Worm (Caenorhabditis elegans) whole organism, L1 larva: ENCODE data around the gene str-206.

Experiments used
- C16A3.4 ChIP-seq: fragments of 150-350 bp; optimal IDR thresholded peaks from 2 replicates; lab custom pipeline; 2014; ENCODE audit warnings: missing biosample characterization, missing genetic modification characterization
- F16B12.6 ChIP-seq: fragments of 150-350 bp; optimal IDR thresholded peaks from 2 replicates; lab custom pipeline; 2014; ENCODE audit warnings: missing biosample characterization, missing genetic modification characterization
- Y116A8C.19 ChIP-seq: sonication (generic microtip); optimal IDR thresholded peaks from 2 replicates; lab custom pipeline; 2016; ENCODE audit warnings: missing compliant biosample characterization, missing genetic modification characterization, borderline replicate concordance
- alr-1 ChIP-seq: fragments of 200-800 bp; sonication (Bioruptor generic); optimal IDR thresholded peaks from 2 replicates; lab custom pipeline; 2018; ENCODE audit warnings: borderline replicate concordance, mild to moderate bottlenecking, missing genetic modification characterization, missing compliant biosample characterization
- aly-2 ChIP-seq: fragments of 150-350 bp; optimal IDR thresholded peaks from 2 replicates; lab custom pipeline; 2014; ENCODE audit warnings: missing biosample characterization, missing genetic modification characterization
- ama-1 ChIP-seq: fragments of 150-350 bp; optimal IDR thresholded peaks from 2 replicates; lab custom pipeline; 2014
- ceh-82 ChIP-seq, 3 experiments: fragments of 150-350 bp in 1 of 3; sonication (generic microtip) in 2 of 3; optimal IDR thresholded peaks; 2 replicates each; lab custom pipeline; 2014 to 2017; ENCODE audit warnings: missing biosample characterization in 3 of 3, missing genetic modification characterization in 3 of 3
- ceh-88 ChIP-seq: fragments of 200-800 bp; sonication (Bioruptor generic); IDR thresholded peaks from 2 replicates; pipeline ENCODE4 v1.3.6; 2022; ENCODE audit warnings: missing genetic modification characterization, missing compliant biosample characterization
- ces-1 ChIP-seq: fragments of 150-350 bp; optimal IDR thresholded peaks from 2 replicates; lab custom pipeline; 2014; ENCODE audit warnings: missing biosample characterization, missing genetic modification reagents, missing genetic modification characterization
- efl-1 ChIP-seq, 4 experiments: fragments of 150-350 bp; optimal IDR thresholded peaks in 3 of 4; peaks in 1 of 4; 1 replicate in 1 of 4; 2 replicates in 3 of 4; lab custom pipeline; 2014; ENCODE audit warnings: missing biosample characterization in 2 of 4, missing genetic modification characterization in 2 of 4, missing genetic modification reagents in 2 of 4
- egl-13 ChIP-seq: sonication (generic microtip); optimal IDR thresholded peaks from 2 replicates; lab custom pipeline; 2016; ENCODE audit warnings: missing genotype, missing genetic modification reagents, missing genetic modification characterization, missing compliant biosample characterization
- elt-2 ChIP-seq: sonication (generic microtip); optimal IDR thresholded peaks from 2 replicates; lab custom pipeline; 2016; ENCODE audit warnings: missing genetic modification characterization, mild to moderate bottlenecking, inconsistent platforms, missing compliant biosample characterization, missing genetic modification reagents
- fkh-10 ChIP-seq: sonication (generic microtip); optimal IDR thresholded peaks from 2 replicates; lab custom pipeline; 2017; ENCODE audit warnings: missing biosample characterization, missing genetic modification reagents, missing genetic modification characterization
- fkh-8 ChIP-seq: sonication (generic microtip); optimal IDR thresholded peaks from 2 replicates; lab custom pipeline; 2016; ENCODE audit warnings: mild to moderate bottlenecking, missing genetic modification characterization, missing compliant biosample characterization
- hpl-2 ChIP-seq: fragments of 150-350 bp; optimal IDR thresholded peaks from 2 replicates; lab custom pipeline; 2014; ENCODE audit warnings: missing biosample characterization, missing genetic modification reagents, missing genetic modification characterization
- irx-1 ChIP-seq: sonication (generic microtip); optimal IDR thresholded peaks from 2 replicates; lab custom pipeline; 2016; ENCODE audit warnings: missing genetic modification characterization, missing compliant biosample characterization
- isw-1 ChIP-seq: fragments of 200-800 bp; sonication (Bioruptor generic); IDR thresholded peaks from 2 replicates; pipeline ENCODE4 v1.3.6; 2022; ENCODE audit warnings: missing genetic modification characterization, missing compliant biosample characterization
- lin-14 ChIP-seq: fragments of 200-800 bp; sonication (Bioruptor generic); optimal IDR thresholded peaks from 2 replicates; lab custom pipeline; 2018; ENCODE audit warnings: mild to moderate bottlenecking, missing genetic modification characterization, moderate library complexity, missing compliant biosample characterization
- lin-35 ChIP-seq, 2 experiments: fragments of 150-350 bp; optimal IDR thresholded peaks; 2 replicates each; lab custom pipeline; 2014; ENCODE audit warnings: missing biosample characterization in 2 of 2, missing genetic modification characterization in 2 of 2, missing genetic modification reagents in 2 of 2
- lsy-2 ChIP-seq, 2 experiments: fragments of 150-350 bp; optimal IDR thresholded peaks; 2 replicates each; lab custom pipeline; 2014; ENCODE audit warnings: missing biosample characterization in 2 of 2, missing genetic modification characterization in 2 of 2
- mef-2 ChIP-seq: fragments of 150-350 bp; optimal IDR thresholded peaks from 2 replicates; lab custom pipeline; 2014; ENCODE audit warnings: missing biosample characterization, missing genetic modification characterization
- nhr-11 ChIP-seq: fragments of 150-350 bp; optimal IDR thresholded peaks from 2 replicates; lab custom pipeline; 2014; ENCODE audit warnings: missing biosample characterization, missing genetic modification characterization
- nhr-12 ChIP-seq: sonication (generic microtip); optimal IDR thresholded peaks from 2 replicates; lab custom pipeline; 2017; ENCODE audit warnings: missing biosample characterization, missing genetic modification characterization
- nhr-19 ChIP-seq: fragments of 200-800 bp; sonication (Bioruptor generic); conservative IDR thresholded peaks from 2 replicates; pipeline ENCODE4 v1.3.6; 2022; ENCODE audit warnings: missing genetic modification characterization, missing compliant biosample characterization
- nhr-20 ChIP-seq: sonication (generic microtip); optimal IDR thresholded peaks from 2 replicates; lab custom pipeline; 2016; ENCODE audit warnings: mild to moderate bottlenecking, missing genetic modification characterization, missing compliant biosample characterization
- nhr-237 ChIP-seq: fragments of 150-350 bp; optimal IDR thresholded peaks from 2 replicates; lab custom pipeline; 2014; ENCODE audit warnings: missing biosample characterization, missing genetic modification characterization
- nhr-71 ChIP-seq: sonication (generic microtip); optimal IDR thresholded peaks from 2 replicates; lab custom pipeline; 2016; ENCODE audit warnings: mild to moderate bottlenecking, missing genetic modification characterization, moderate library complexity, missing compliant biosample characterization
- nhr-76 ChIP-seq: sonication (generic microtip); optimal IDR thresholded peaks from 2 replicates; lab custom pipeline; 2017; ENCODE audit warnings: missing biosample characterization, missing genetic modification characterization
- nhr-85 ChIP-seq: sonication (generic microtip); peaks from one replicate; lab custom pipeline; 2016; ENCODE audit warnings: missing genetic modification characterization, inconsistent platforms, missing compliant biosample characterization
- nhr-90 ChIP-seq: sonication (generic microtip); optimal IDR thresholded peaks from 2 replicates; lab custom pipeline; 2016; ENCODE audit warnings: mild to moderate bottlenecking, missing genetic modification characterization, missing compliant biosample characterization; ENCODE audit not compliant: poor library complexity
- rnt-1 ChIP-seq: sonication (generic microtip); optimal IDR thresholded peaks from 2 replicates; lab custom pipeline; 2016; ENCODE audit warnings: mild to moderate bottlenecking, missing genetic modification characterization, moderate library complexity, missing compliant biosample characterization
- snu-23 ChIP-seq: sonication (generic microtip); optimal IDR thresholded peaks from 2 replicates; lab custom pipeline; 2016; ENCODE audit warnings: missing genetic modification characterization, missing compliant biosample characterization
- sup-37 ChIP-seq: fragments of 200-800 bp; sonication (Bioruptor generic); optimal IDR thresholded peaks from 2 replicates; lab custom pipeline; 2018; ENCODE audit warnings: mild to moderate bottlenecking, missing genetic modification characterization, missing compliant biosample characterization
- tbx-2 ChIP-seq: sonication (generic microtip); optimal IDR thresholded peaks from 2 replicates; lab custom pipeline; 2016; ENCODE audit warnings: missing genetic modification characterization, missing compliant biosample characterization
- unc-98 ChIP-seq: fragments of 200-800 bp; sonication (Bioruptor generic); IDR thresholded peaks from 2 replicates; pipeline ENCODE4 v1.3.6; 2022; ENCODE audit warnings: missing genetic modification characterization, missing compliant biosample characterization
- vab-15 ChIP-seq: sonication (generic microtip); optimal IDR thresholded peaks from 2 replicates; lab custom pipeline; 2017; ENCODE audit warnings: missing genotype, mild to moderate bottlenecking, missing genetic modification characterization, missing compliant biosample characterization
- ztf-11 ChIP-seq, 2 experiments: sonication (generic microtip); optimal IDR thresholded peaks; 2 replicates each; lab custom pipeline; 2016 to 2017; ENCODE audit warnings: missing genetic modification characterization in 2 of 2, missing biosample characterization in 1 of 2, missing compliant biosample characterization in 1 of 2
- ztf-4 ChIP-seq: fragments of 150-350 bp; optimal IDR thresholded peaks from 2 replicates; lab custom pipeline; 2014; ENCODE audit warnings: missing biosample characterization, missing genetic modification characterization

str-206 gene

DNA sequence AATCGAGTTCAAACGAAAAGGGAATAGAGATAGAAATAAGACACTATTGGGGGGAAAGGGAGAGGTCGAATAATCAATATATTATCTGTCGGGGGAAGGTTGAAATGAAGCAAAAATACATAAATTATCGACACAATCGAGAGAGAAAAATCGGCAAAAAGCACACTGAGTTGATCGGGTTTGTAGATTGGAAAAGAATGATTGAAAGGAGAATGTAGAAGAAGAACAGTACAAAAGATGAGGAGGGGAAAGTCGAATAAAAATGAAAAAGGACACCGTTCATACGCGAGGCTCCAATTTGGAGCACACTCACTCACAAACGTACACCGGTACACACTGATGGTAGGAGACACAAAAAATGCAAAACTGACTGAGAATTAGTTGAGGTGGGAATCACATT, 3.4 kb downstream of the str-206 start:
- TF ChIP-seq ceh-88 (GFP tag; lab: Robert Waterston, UW) (no peak), efl-1 (optimal IDR thresholded peaks at IDR 0.05; lab: Kevin White, UChicago) (peak in 1 of 2 experiments; percentile 8), efl-1 (GFP tag; optimal IDR thresholded peaks at IDR 0.05 in 1 of 2; lab: Kevin White, UChicago) (no peak), nhr-12 (tag; lab: Kevin White, UChicago) (no peak), unc-98 (GFP tag; lab: Robert Waterston, UW) (no peak), snu-23 (GFP tag; lab: Kevin White, UChicago) (peak; percentile 12), tbx-2 (tag; lab: Kevin White, UChicago) (no peak), hpl-2 (GFP tag; lab: Kevin White, UChicago) (no peak), sup-37 (GFP tag; lab: Kevin White, UChicago) (no peak), fkh-8 (no peak), nhr-20 (tag; lab: Kevin White, UChicago) (no peak), ztf-11 (tag; optimal IDR thresholded peaks at IDR 0.05; lab: Kevin White, UChicago) (no peak), nhr-85 (tag; lab: Kevin White, UChicago) (peak; percentile 58), C16A3.4 (no peak), nhr-237 (tag; lab: Kevin White, UChicago) (no peak), irx-1 (no peak), F16B12.6 (tag; lab: Kevin White, UChicago) (no peak), aly-2 (tag; lab: Kevin White, UChicago) (peak; percentile 24), ama-1 (lab: Kevin White, UChicago) (peak; percentile 41)
- TF ChIP-seq, all 84 proteins: peak for 5

DNA sequence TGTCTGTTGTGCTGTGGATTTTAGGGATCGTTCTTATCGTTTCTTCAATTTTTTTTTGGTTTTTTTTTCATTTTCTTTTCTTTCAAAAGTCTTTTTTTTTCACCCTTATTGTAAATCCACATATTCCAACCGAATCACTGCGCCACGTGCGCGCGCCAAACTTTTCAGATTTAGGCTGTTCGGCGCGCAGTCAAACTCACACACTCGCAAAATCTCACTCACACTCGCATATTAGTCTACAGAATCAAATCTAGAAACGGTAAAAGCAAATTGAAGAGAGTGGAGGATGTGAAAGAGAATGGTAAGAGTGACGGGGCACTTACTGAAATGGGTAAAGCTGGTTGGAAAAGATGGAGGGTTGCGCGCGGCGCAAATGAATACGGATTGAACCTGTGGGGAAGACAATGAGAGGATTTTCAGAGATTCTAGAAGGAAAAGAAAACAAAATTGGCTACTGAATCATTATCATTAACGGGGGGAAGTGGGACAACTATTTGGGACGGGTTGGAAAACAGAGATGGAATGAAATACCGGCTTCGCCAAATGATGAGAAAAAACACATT, 4.3 kb downstream of the str-206 start:
- TF ChIP-seq efl-1 (optimal IDR thresholded peaks at IDR 0.05; lab: Kevin White, UChicago) (no peak), efl-1 (GFP tag; optimal IDR thresholded peaks at IDR 0.05 in 1 of 2; lab: Kevin White, UChicago) (peak in 1 of 2 experiments; percentile 76), rnt-1 (tag; lab: Kevin White, UChicago) (peak; percentile 8), nhr-71 (tag; lab: Kevin White, UChicago) (no peak)

DNA sequence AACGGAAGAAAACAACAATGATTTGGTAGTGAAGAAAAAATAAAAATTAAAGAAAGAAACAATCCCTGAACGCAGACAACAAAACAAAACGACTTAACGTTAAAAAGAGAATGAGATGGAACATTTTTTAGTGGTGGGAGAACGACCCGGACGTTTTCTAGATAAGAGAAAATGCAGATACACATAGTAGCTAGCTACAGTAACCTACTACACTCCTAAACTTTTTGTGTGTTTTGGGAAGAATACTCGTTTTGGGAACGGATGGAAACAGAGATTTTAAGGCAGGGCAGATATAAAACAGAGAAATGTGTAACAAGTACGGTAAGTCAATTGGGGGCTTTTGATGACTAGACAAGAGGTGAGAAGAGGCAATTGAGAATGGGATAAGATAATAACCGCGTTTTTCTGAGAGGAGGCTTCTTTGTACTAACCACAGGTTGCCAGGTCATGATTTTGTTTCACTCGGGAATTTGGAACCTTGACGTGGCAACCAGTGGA, 4.9 kb downstream of the str-206 start:
- TF ChIP-seq ceh-82 (tag; optimal IDR thresholded peaks at IDR 0.05; lab: Kevin White, UChicago) = no peak
- TF ChIP-seq nhr-76 (tag; lab: Kevin White, UChicago) = no peak
- TF ChIP-seq elt-2 (tag; lab: Kevin White, UChicago) = no peak
- TF ChIP-seq lin-35 (GFP tag; optimal IDR thresholded peaks at IDR 0.05; lab: Kevin White, UChicago) = peak in 1 of 2 experiments; percentile 0
- TF ChIP-seq vab-15 (tag; lab: Kevin White, UChicago) = peak; percentile 9
- no peak for TF ChIP-seq sup-37 (GFP tag; lab: Kevin White, UChicago)
- no peak for TF ChIP-seq mef-2
- TF ChIP-seq lin-14 (GFP tag; lab: Kevin White, UChicago) = no peak
- no peak for TF ChIP-seq nhr-19 (GFP tag; lab: Robert Waterston, UW)
- no peak for TF ChIP-seq ces-1 (GFP tag; lab: Kevin White, UChicago)
- no peak for TF ChIP-seq C16A3.4
- TF ChIP-seq ztf-4 (tag; lab: Kevin White, UChicago) = no peak
- no peak for TF ChIP-seq alr-1 (tag; lab: Kevin White, UChicago)
- no peak for TF ChIP-seq fkh-10
- TF ChIP-seq nhr-237 (tag; lab: Kevin White, UChicago) = no peak
- no peak for TF ChIP-seq egl-13 (tag; lab: Kevin White, UChicago)
- TF ChIP-seq Y116A8C.19 (tag; lab: Kevin White, UChicago) = no peak
- TF ChIP-seq nhr-90 = no peak
- no peak for TF ChIP-seq nhr-11 (tag; lab: Kevin White, UChicago)
- no peak for TF ChIP-seq isw-1 (GFP tag; lab: Robert Waterston, UW)
- peak in 1 of 2 experiments; percentile 34 for TF ChIP-seq lsy-2 (tag; optimal IDR thresholded peaks at IDR 0.05; lab: Kevin White, UChicago)
